Fruit fly (Drosophila melanogaster) whole organism, embryonic: Measurements from ENCODE around the gene Prx4.
A peak's percentile ranks its signal among the peaks of the same experiment; 100 is the strongest.

Source experiments
- Ada2b ChIP-seq: fragments of 200-800 bp; sonication (Bioruptor generic); IDR thresholded peaks from 2 replicates; pipeline ENCODE4 v1.3.6; 2022; ENCODE audit warnings: missing biosample characterization, missing genetic modification characterization
- Adf1 ChIP-seq: fragments of 200-800 bp; sonication (Bioruptor generic); IDR thresholded peaks from 2 replicates; pipeline ENCODE4 v1.3.6; 2022; ENCODE audit warnings: missing biosample characterization, missing genetic modification characterization
- BtbVII ChIP-seq: fragments of 200-800 bp; sonication (Bioruptor generic); optimal IDR thresholded peaks from 3 replicates; lab custom pipeline; 2017; ENCODE audit warnings: missing biosample characterization, mild to moderate bottlenecking, missing genetic modification characterization
- CG10274 ChIP-seq: fragments of 200-800 bp; sonication (Bioruptor generic); optimal IDR thresholded peaks from 3 replicates; lab custom pipeline; 2017; ENCODE audit warnings: missing biosample characterization, mild to moderate bottlenecking, missing genetic modification characterization
- CG13123 ChIP-seq: fragments of 200-800 bp; sonication (Bioruptor generic); optimal IDR thresholded peaks from 2 replicates; lab custom pipeline; 2016; ENCODE audit warnings: missing biosample characterization, missing genetic modification characterization
- CG15269 ChIP-seq: fragments of 200-800 bp; sonication (Bioruptor generic); optimal IDR thresholded peaks from 2 replicates; lab custom pipeline; 2018; ENCODE audit warnings: missing biosample characterization, mild to moderate bottlenecking, missing genetic modification characterization, moderate library complexity
- CG1602 ChIP-seq: fragments of 200-800 bp; sonication (Bioruptor generic); optimal IDR thresholded peaks from 3 replicates; lab custom pipeline; 2016; ENCODE audit warnings: missing biosample characterization, missing genetic modification characterization
- CG17568 ChIP-seq: fragments of 200-800 bp; sonication (Bioruptor generic); optimal IDR thresholded peaks from 2 replicates; lab custom pipeline; 2018; ENCODE audit warnings: missing biosample characterization, mild to moderate bottlenecking, missing genetic modification characterization, moderate library complexity
- CG30020 ChIP-seq: fragments of 200-800 bp; optimal IDR thresholded peaks from 2 replicates; lab custom pipeline; 2019; ENCODE audit warnings: missing biosample characterization, mild to moderate bottlenecking, missing genetic modification characterization, moderate library complexity
- CG3065 ChIP-seq: fragments of 200-800 bp; sonication (Bioruptor generic); optimal IDR thresholded peaks from 2 replicates; lab custom pipeline; 2016; ENCODE audit warnings: missing biosample characterization, missing genetic modification characterization
- CG43689 ChIP-seq: fragments of 200-800 bp; sonication (Bioruptor generic); IDR thresholded peaks from 2 replicates; pipeline ENCODE4 v1.3.6; 2022; ENCODE audit warnings: missing biosample characterization, missing genetic modification characterization
- CG4820 ChIP-seq: fragments of 200-800 bp; sonication (Bioruptor generic); optimal IDR thresholded peaks from 3 replicates; lab custom pipeline; 2016; ENCODE audit warnings: missing biosample characterization, missing genetic modification characterization
- CG6683 ChIP-seq: fragments of 200-800 bp; sonication (Bioruptor generic); optimal IDR thresholded peaks from 2 replicates; lab custom pipeline; 2017; ENCODE audit warnings: missing biosample characterization, mild to moderate bottlenecking, missing genetic modification characterization, missing genetic modification reagents
- CG6813 ChIP-seq: fragments of 200-800 bp; sonication (Bioruptor generic); optimal IDR thresholded peaks from 2 replicates; lab custom pipeline; 2017; ENCODE audit warnings: missing biosample characterization, missing genetic modification characterization, mild to moderate bottlenecking, moderate library complexity, missing genetic modification reagents
- CG6854 ChIP-seq: fragments of 200-800 bp; sonication (Bioruptor generic); optimal IDR thresholded peaks from 3 replicates; lab custom pipeline; 2017; ENCODE audit warnings: missing biosample characterization, mild to moderate bottlenecking, missing genetic modification characterization
- CG7839 ChIP-seq: fragments of 200-800 bp; sonication (Bioruptor generic); optimal IDR thresholded peaks from 3 replicates; lab custom pipeline; 2018; ENCODE audit warnings: missing biosample characterization, mild to moderate bottlenecking, missing genetic modification characterization, moderate library complexity
- CG9817 ChIP-seq: fragments of 200-800 bp; sonication (Bioruptor generic); optimal IDR thresholded peaks from 2 replicates; lab custom pipeline; 2018; ENCODE audit warnings: missing biosample characterization, mild to moderate bottlenecking, missing genetic modification characterization, moderate library complexity
- CoRest ChIP-seq: fragments of 200-800 bp; sonication (Bioruptor generic); optimal IDR thresholded peaks from 3 replicates; lab custom pipeline; 2018; ENCODE audit warnings: missing biosample characterization, mild to moderate bottlenecking, missing genetic modification characterization, moderate library complexity
- D ChIP-seq, 2 experiments: fragments of 200-800 bp in 1 of 2; fragments of >200 bp in 1 of 2; sonication (Bioruptor generic) in 1 of 2; optimal IDR thresholded peaks; 2 replicates in 1 of 2; 3 replicates in 1 of 2; lab custom pipeline; 2017; ENCODE audit warnings: mild to moderate bottlenecking in 1 of 2, missing biosample characterization in 1 of 2, missing genetic modification characterization in 1 of 2, missing genetic modification reagents in 1 of 2
- Dek ChIP-seq: fragments of 200-800 bp; sonication (Bioruptor generic); optimal IDR thresholded peaks from 3 replicates; lab custom pipeline; 2019; ENCODE audit warnings: missing biosample characterization, mild to moderate bottlenecking, missing genetic modification characterization, moderate library complexity
- Dll ChIP-seq: fragments of 200-800 bp; sonication (Bioruptor generic); IDR thresholded peaks from 4 replicates; pipeline ENCODE4 v1.3.6; 2022; ENCODE audit warnings: missing biosample characterization, missing genetic modification characterization; ENCODE audit not compliant: partially characterized antibody
- Fer2 ChIP-seq: fragments of 200-800 bp; sonication (Bioruptor generic); optimal IDR thresholded peaks from 2 replicates; lab custom pipeline; 2018; ENCODE audit warnings: missing biosample characterization, mild to moderate bottlenecking, missing genetic modification characterization, moderate library complexity
- Hand ChIP-seq: fragments of 200-800 bp; sonication (Bioruptor generic); optimal IDR thresholded peaks from 2 replicates; lab custom pipeline; 2017; ENCODE audit warnings: mild to moderate bottlenecking, missing biosample characterization, missing genetic modification reagents, missing genetic modification characterization
- HmgD ChIP-seq: fragments of 200-800 bp; sonication (Bioruptor generic); optimal IDR thresholded peaks from 3 replicates; lab custom pipeline; 2016; ENCODE audit warnings: missing biosample characterization, missing genetic modification characterization
- Hmx ChIP-seq: fragments of 200-800 bp; sonication (Bioruptor generic); optimal IDR thresholded peaks from 2 replicates; lab custom pipeline; 2016; ENCODE audit warnings: missing biosample characterization, missing genetic modification characterization
- Hr39 ChIP-seq: fragments of >200 bp; optimal IDR thresholded peaks from 2 replicates; lab custom pipeline; 2017
- Lhr ChIP-seq: fragments of 200-800 bp; sonication (Bioruptor generic); optimal IDR thresholded peaks from 3 replicates; lab custom pipeline; 2017; ENCODE audit warnings: mild to moderate bottlenecking, missing biosample characterization, missing genetic modification reagents, missing genetic modification characterization
- Lpt ChIP-seq: fragments of >200 bp; optimal IDR thresholded peaks from 2 replicates; lab custom pipeline; 2018; ENCODE audit warnings: missing biosample characterization, missing genetic modification characterization
- Scr ChIP-seq: fragments of 200-800 bp; sonication (Bioruptor generic); IDR thresholded peaks from 2 replicates; pipeline ENCODE4 v1.3.6; 2022; ENCODE audit warnings: missing biosample characterization, missing genetic modification characterization; ENCODE audit not compliant: partially characterized antibody
- ap ChIP-seq: fragments of 200-800 bp; sonication (Bioruptor generic); IDR thresholded peaks from 2 replicates; pipeline ENCODE4 v1.3.6; 2022; ENCODE audit warnings: missing biosample characterization, missing genetic modification characterization
- bcd ChIP-seq: fragments of 200-800 bp; sonication (Bioruptor generic); optimal IDR thresholded peaks from 2 replicates; lab custom pipeline; 2017; ENCODE audit warnings: missing biosample characterization, mild to moderate bottlenecking, missing genetic modification characterization
- cato ChIP-seq: fragments of 200-800 bp; sonication (Bioruptor generic); optimal IDR thresholded peaks from 2 replicates; lab custom pipeline; 2016; ENCODE audit warnings: missing biosample characterization, missing genetic modification characterization, borderline replicate concordance
- crp ChIP-seq, 2 experiments: fragments of 200-800 bp; sonication (Bioruptor generic); optimal IDR thresholded peaks; 2 replicates in 1 of 2; 3 replicates in 1 of 2; lab custom pipeline; 2017; ENCODE audit warnings: missing biosample characterization in 2 of 2, missing genetic modification characterization in 2 of 2, mild to moderate bottlenecking in 1 of 2, moderate library complexity in 1 of 2
- da ChIP-seq: fragments of 200-800 bp; sonication (Bioruptor generic); optimal IDR thresholded peaks from 2 replicates; lab custom pipeline; 2016; ENCODE audit warnings: missing biosample characterization, missing genetic modification characterization
- disco-r ChIP-seq: fragments of 200-800 bp; sonication (Bioruptor generic); optimal IDR thresholded peaks from 2 replicates; lab custom pipeline; 2016; ENCODE audit warnings: missing biosample characterization, missing genetic modification characterization
- fd3F ChIP-seq: fragments of 200-800 bp; sonication (Bioruptor generic); optimal IDR thresholded peaks from 2 replicates; lab custom pipeline; 2018; ENCODE audit warnings: missing biosample characterization, mild to moderate bottlenecking, missing genetic modification characterization, moderate library complexity
- gsb-n ChIP-seq: fragments of 200-800 bp; sonication (Bioruptor generic); optimal IDR thresholded peaks from 3 replicates; lab custom pipeline; 2018; ENCODE audit warnings: missing biosample characterization, mild to moderate bottlenecking, missing genetic modification characterization
- knrl ChIP-seq: fragments of 200-800 bp; sonication (Bioruptor generic); IDR thresholded peaks from 3 replicates; pipeline ENCODE4 v1.3.6; 2022; ENCODE audit warnings: missing biosample characterization, missing genetic modification characterization; ENCODE audit not compliant: partially characterized antibody
- otp ChIP-seq: fragments of 200-800 bp; sonication (Bioruptor generic); IDR thresholded peaks from 3 replicates; pipeline ENCODE4, ENCODE4 v1.3.6; 2022; ENCODE audit warnings: missing biosample characterization, missing genetic modification characterization
- p53 ChIP-seq: fragments of 200-800 bp; sonication (Bioruptor generic); optimal IDR thresholded peaks from 2 replicates; lab custom pipeline; 2016; ENCODE audit warnings: missing biosample characterization, missing genetic modification characterization
- pho ChIP-seq: fragments of 200-800 bp; sonication (Bioruptor generic); optimal IDR thresholded peaks from 2 replicates; lab custom pipeline; 2016; ENCODE audit warnings: missing biosample characterization, missing genetic modification characterization
- ro ChIP-seq: fragments of 200-800 bp; sonication (Bioruptor generic); IDR thresholded peaks from 2 replicates; pipeline ENCODE4 v1.3.6; 2022; ENCODE audit warnings: missing biosample characterization, missing genetic modification characterization
- trem ChIP-seq: fragments of 200-800 bp; optimal IDR thresholded peaks from 3 replicates; lab custom pipeline; 2019; ENCODE audit warnings: missing biosample characterization, mild to moderate bottlenecking, missing genetic modification characterization, moderate library complexity
- trh ChIP-seq: fragments of 200-800 bp; sonication (Bioruptor generic); optimal IDR thresholded peaks from 2 replicates; lab custom pipeline; 2016; ENCODE audit warnings: missing biosample characterization, missing genetic modification characterization
- twi ChIP-seq: fragments of 200-800 bp; optimal IDR thresholded peaks from 2 replicates; lab custom pipeline; 2019; ENCODE audit warnings: missing biosample characterization, mild to moderate bottlenecking, missing genetic modification characterization, moderate library complexity
- vnd ChIP-seq: fragments of 200-800 bp; sonication (Bioruptor generic); IDR thresholded peaks from 3 replicates; pipeline ENCODE4 v1.3.6; 2022; ENCODE audit warnings: missing biosample characterization, missing genetic modification characterization; ENCODE audit not compliant: partially characterized antibody
- zen2 ChIP-seq: fragments of 200-800 bp; sonication (Bioruptor generic); IDR thresholded peaks from 3 replicates; pipeline ENCODE4 v1.3.6; 2022; ENCODE audit warnings: missing biosample characterization, missing genetic modification characterization; ENCODE audit not compliant: partially characterized antibody

Gene Prx4

dm6 chr3L:3052110-3052871, 10.1 kb downstream of the Prx4 start, which contains the start of gene CG1271 (continued):
- TF ChIP-seq ro, result no peak
- no peak for TF ChIP-seq ap (GFP tag; lab: Robert Waterston, UW)
- peak; percentile 74 for TF ChIP-seq CoRest (tag; lab: Kevin White, UChicago)
- TF ChIP-seq Fer2 (tag; lab: Kevin White, UChicago), result peak; percentile 20
- TF ChIP-seq CG9817 (tag; lab: Kevin White, UChicago), result peak; percentile 45
- TF ChIP-seq CG10274 (GFP tag; lab: Kevin White, UChicago), result peak; percentile 10
- TF ChIP-seq gsb-n (tag; lab: Kevin White, UChicago), result no peak
- peak; percentile 59 for TF ChIP-seq twi (tag; lab: Kevin White, UChicago)
- peak; percentile 17 for TF ChIP-seq HmgD
- TF ChIP-seq Ada2b (GFP tag; lab: Robert Waterston, UW), result 0 out of 2 replicates have a peak, but pooled peaks have one; percentile 25
- TF ChIP-seq cato, result peak; percentile 21
- TF ChIP-seq CG6683, result peak; percentile 26
- TF ChIP-seq pho (GFP tag; lab: Kevin White, UChicago), result peak; percentile 59
- peak; percentile 12 for TF ChIP-seq Dek (tag; lab: Kevin White, UChicago)
- no peak for TF ChIP-seq otp (GFP tag; lab: Robert Waterston, UW)
- peak in 1 of 2 experiments; percentile 74 for TF ChIP-seq crp (GFP tag; optimal IDR thresholded peaks at IDR 0.05; lab: Kevin White, UChicago)
- no peak for TF ChIP-seq D (optimal IDR thresholded peaks at IDR 0.05; lab: Kevin White, UChicago)
- TF ChIP-seq D (GFP tag; optimal IDR thresholded peaks at IDR 0.05; lab: Kevin White, UChicago), result peak; percentile 25
- peak; percentile 32 for TF ChIP-seq BtbVII (GFP tag; lab: Kevin White, UChicago)
- peak; percentile 67 for TF ChIP-seq CG4820 (GFP tag; lab: Kevin White, UChicago)
- TF ChIP-seq CG6854 (GFP tag; lab: Kevin White, UChicago), result peak; percentile 28
- peak; percentile 17; the same call in 1 of the 2 replicates for TF ChIP-seq Scr (GFP tag; lab: Robert Waterston, UW)
- peak; percentile 73 for TF ChIP-seq CG7839
- no peak for TF ChIP-seq p53 (GFP tag; lab: Kevin White, UChicago)
- TF ChIP-seq Hmx (GFP tag; lab: Kevin White, UChicago), result no peak
- TF ChIP-seq Dll, result peak; percentile 40; the same call in 2 of the 4 replicates
- peak; percentile 37 for TF ChIP-seq disco-r (GFP tag; lab: Kevin White, UChicago)
- TF ChIP-seq Hand, result no peak
- TF ChIP-seq CG15269 (tag; lab: Kevin White, UChicago), result peak; percentile 51
- peak; percentile 32 for TF ChIP-seq Lhr (GFP tag; lab: Kevin White, UChicago)
- peak; percentile 90 for TF ChIP-seq trem (tag; lab: Kevin White, UChicago)
- no peak for TF ChIP-seq zen2
- peak; percentile 22 for TF ChIP-seq CG1602 (GFP tag; lab: Kevin White, UChicago)
- peak; percentile 28 for TF ChIP-seq CG30020 (tag; lab: Kevin White, UChicago)
- no peak for TF ChIP-seq trh (GFP tag; lab: Kevin White, UChicago)
- TF ChIP-seq da (GFP tag; lab: Kevin White, UChicago), result peak; percentile 34
- TF ChIP-seq CG43689 (GFP tag; lab: Robert Waterston, UW), result no peak
- no peak for TF ChIP-seq CG17568 (GFP tag; lab: Kevin White, UChicago)
- peak; percentile 30 for TF ChIP-seq CG13123 (GFP tag; lab: Kevin White, UChicago)
- TF ChIP-seq fd3F (GFP tag; lab: Kevin White, UChicago), result no peak
- no peak for TF ChIP-seq CG3065 (GFP tag; lab: Kevin White, UChicago)
- TF ChIP-seq CG6813 (GFP tag; lab: Kevin White, UChicago), result no peak
- peak; percentile 70 for TF ChIP-seq bcd (GFP tag; lab: Kevin White, UChicago)
- no peak for TF ChIP-seq Lpt (GFP tag; lab: Kevin White, UChicago)
- 0 out of 3 replicates have a peak, but pooled peaks have one; percentile 30 for TF ChIP-seq vnd (GFP tag; lab: Robert Waterston, UW)
- TF ChIP-seq Adf1, result peak; percentile 27
- no peak for TF ChIP-seq Hr39 (lab: Kevin White, UChicago)
- TF ChIP-seq knrl (GFP tag; lab: Robert Waterston, UW), result peak; percentile 26; the same call in 1 of the 3 replicates
